Worm (Caenorhabditis elegans): ENCODE results near the gene C01G12.13.
A peak's percentile ranks its signal among the peaks of the same experiment; 100 is the strongest.

Gene C01G12.13

ce11 chrII:14609297-14609937 lies 32.9 kb downstream of the C01G12.13 start:
- TF ChIP-seq hlh-15 (tag; optimal IDR thresholded peaks at IDR 0.05), result no peak

ce11 chrII:14610492-14611142 lies 34.1 kb downstream of the C01G12.13 start:
- TF ChIP-seq ceh-45 (GFP tag; IDR thresholded peaks at IDR 0.05) (no peak), ceh-34 (tag; optimal IDR thresholded peaks at IDR 0.05) (no peak), pros-1 (tag; optimal IDR thresholded peaks at IDR 0.05) (no peak), ceh-19 (GFP tag; optimal IDR thresholded peaks at IDR 0.05) (no peak), tbx-2 (tag; optimal IDR thresholded peaks at IDR 0.05) (no peak), ref-2 (tag; optimal IDR thresholded peaks at IDR 0.05) (no peak), ceh-22 (tag; optimal IDR thresholded peaks at IDR 0.05) (no peak)

DNA sequence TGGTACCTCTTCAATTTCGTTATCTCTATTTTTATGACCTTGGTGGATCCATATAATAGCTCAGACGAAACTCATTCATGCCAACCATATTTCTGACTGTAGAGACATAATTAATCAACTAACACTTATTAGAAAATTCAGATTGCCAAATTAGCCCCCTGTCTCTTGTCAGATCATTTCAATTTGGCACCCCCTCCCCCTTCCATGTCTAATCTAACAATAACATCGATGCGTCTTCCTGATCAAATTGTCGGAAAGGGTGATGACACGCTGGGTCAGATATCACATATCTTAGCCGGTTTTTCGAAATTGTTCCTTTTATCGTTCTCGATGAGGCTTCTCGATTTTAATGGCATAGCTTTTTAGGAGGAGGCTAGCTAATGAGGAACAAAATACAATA lies 34.8 kb downstream of the C01G12.13 start:
- no peak for TF ChIP-seq tbx-7 (tag; optimal IDR thresholded peaks at IDR 0.05)
- TF ChIP-seq ceh-31 (tag; optimal IDR thresholded peaks at IDR 0.05), result no peak
- TF ChIP-seq ceh-14 (tag; optimal IDR thresholded peaks at IDR 0.05), result no peak
- TF ChIP-seq sox-4 (tag; optimal IDR thresholded peaks at IDR 0.05), result no peak
- TF ChIP-seq dve-1 (tag; optimal IDR thresholded peaks at IDR 0.05), result no peak
- no peak for TF ChIP-seq gmeb-2 (tag; optimal IDR thresholded peaks at IDR 0.05)
- no peak for TF ChIP-seq hlh-13 (GFP tag; optimal IDR thresholded peaks at IDR 0.05)
- no peak for TF ChIP-seq elt-4 (tag; optimal IDR thresholded peaks at IDR 0.05)
- no peak for TF ChIP-seq dmd-4 (tag; optimal IDR thresholded peaks at IDR 0.05; ENCODE audit: borderline replicate concordance)
- TF ChIP-seq pha-2 (tag; optimal IDR thresholded peaks at IDR 0.05), result no peak
- no peak for TF ChIP-seq ahr-1 (tag; optimal IDR thresholded peaks at IDR 0.05)
- TF ChIP-seq pros-1 (tag; optimal IDR thresholded peaks at IDR 0.05), result no peak
- no peak for TF ChIP-seq unc-42 (tag; optimal IDR thresholded peaks at IDR 0.05)
- TF ChIP-seq odd-2 (tag; optimal IDR thresholded peaks at IDR 0.05), result no peak
- TF ChIP-seq rnt-1 (tag; optimal IDR thresholded peaks at IDR 0.05), result no peak
- no peak for TF ChIP-seq fkh-10 (GFP tag; optimal IDR thresholded peaks at IDR 0.05)

- TF ChIP-seq che-1 (tag; optimal IDR thresholded peaks at IDR 0.05), result no peak
- TF ChIP-seq ceh-22 (tag; optimal IDR thresholded peaks at IDR 0.05), result no peak
- no peak for TF ChIP-seq hlh-15 (tag; optimal IDR thresholded peaks at IDR 0.05)
- TF ChIP-seq fax-1 (tag; optimal IDR thresholded peaks at IDR 0.05), result no peak
- TF ChIP-seq ztf-16 (tag; optimal IDR thresholded peaks at IDR 0.05), result no peak
- TF ChIP-seq fkh-10 (GFP tag; optimal IDR thresholded peaks at IDR 0.05), result no peak
Observed at ce11 chrII:14615735-14616134, 39.2 kb downstream of the C01G12.13 start, which contains the start of gene mltn-9. mltn-9 (plus strand) TSS chrII:14616035.

ce11 chrII:14616402-14616801 lies 39.9 kb downstream of the C01G12.13 start:
- no peak for TF ChIP-seq elt-4 (tag; optimal IDR thresholded peaks at IDR 0.05)
- TF ChIP-seq elt-2 (tag; optimal IDR thresholded peaks at IDR 0.05), result peak; percentile 80

DNA sequence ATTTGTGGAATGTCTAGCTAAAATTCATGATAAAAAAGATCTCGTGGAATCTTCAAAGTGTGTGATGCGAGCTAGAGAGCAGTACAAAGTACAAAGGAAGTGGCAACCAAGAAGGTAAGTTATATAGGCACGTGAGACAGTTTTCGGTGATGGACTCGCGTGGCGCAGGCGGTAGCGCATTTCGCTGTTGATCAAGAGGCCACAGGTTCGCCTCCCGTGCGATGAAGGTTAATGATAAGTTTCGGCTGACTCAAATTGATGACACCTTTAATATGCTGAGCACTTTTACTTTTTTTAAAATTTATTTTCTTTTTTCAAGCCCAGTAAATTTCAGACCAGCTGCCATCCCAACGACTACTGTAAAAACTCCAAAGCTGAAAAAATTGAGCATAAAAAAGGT lies 40.4 kb downstream of the C01G12.13 start:
- TF ChIP-seq odd-2 (tag; optimal IDR thresholded peaks at IDR 0.05), result no peak
- TF ChIP-seq ceh-34 (tag; optimal IDR thresholded peaks at IDR 0.05), result no peak

DNA sequence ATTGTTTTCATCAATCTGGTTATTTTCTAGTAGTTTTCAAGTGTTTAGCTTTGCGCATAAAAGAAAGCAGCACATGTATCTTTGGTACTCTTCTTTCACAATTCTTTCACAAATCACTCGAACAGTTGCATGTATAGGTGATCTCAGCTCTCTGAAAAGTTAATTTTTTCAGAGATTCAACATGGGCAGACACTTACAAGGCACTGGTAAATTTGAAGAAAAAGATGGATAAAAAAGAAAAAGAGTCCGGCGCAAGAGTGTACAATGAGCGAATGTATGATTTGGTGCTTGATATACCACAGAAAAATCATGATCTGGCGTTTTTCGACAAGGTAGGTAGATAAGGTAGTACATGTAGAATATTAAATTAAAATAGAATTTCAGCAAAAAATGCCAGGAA lies 41.6 kb downstream of the C01G12.13 start:
- no peak for TF ChIP-seq hlh-8 (tag; optimal IDR thresholded peaks at IDR 0.05)
- no peak for TF ChIP-seq madf-2 (tag; optimal IDR thresholded peaks at IDR 0.05)
- TF ChIP-seq tbx-2 (tag; optimal IDR thresholded peaks at IDR 0.05), result no peak
- no peak for TF ChIP-seq syd-9 (tag; optimal IDR thresholded peaks at IDR 0.05)
- no peak for TF ChIP-seq hlh-6 (tag; optimal IDR thresholded peaks at IDR 0.05)
- no peak for TF ChIP-seq fkh-6 (tag; optimal IDR thresholded peaks at IDR 0.05)
- TF ChIP-seq fkh-10 (GFP tag; optimal IDR thresholded peaks at IDR 0.05), result no peak
- no peak for TF ChIP-seq pat-9 (tag; optimal IDR thresholded peaks at IDR 0.05)
- TF ChIP-seq sox-4 (tag; optimal IDR thresholded peaks at IDR 0.05), result no peak
- no peak for TF ChIP-seq K02D7.2 (tag; optimal IDR thresholded peaks at IDR 0.05)
- TF ChIP-seq ahr-1 (tag; optimal IDR thresholded peaks at IDR 0.05), result no peak
- TF ChIP-seq ceh-30 (tag; optimal IDR thresholded peaks at IDR 0.05), result no peak
- TF ChIP-seq elt-4 (tag; optimal IDR thresholded peaks at IDR 0.05), result no peak
- TF ChIP-seq ceh-2 (tag; optimal IDR thresholded peaks at IDR 0.05), result no peak
- TF ChIP-seq ref-2 (tag; optimal IDR thresholded peaks at IDR 0.05), result no peak
- no peak for TF ChIP-seq pax-1 (tag; optimal IDR thresholded peaks at IDR 0.05)
- no peak for TF ChIP-seq odd-2 (tag; optimal IDR thresholded peaks at IDR 0.05)

Measured in whole organism, late embryonic.